Fruit fly (Drosophila melanogaster): ENCODE data around the gene CG2113.

The CG2113 gene

dm6 chr3L:3037822-3038563 lies 43.0 kb downstream of the CG2113 start (continued):
- TF ChIP-seq fd3F (GFP tag; optimal IDR thresholded peaks at IDR 0.05) (no peak), nau (GFP tag; optimal IDR thresholded peaks at IDR 0.05) (no peak), CG7357 (GFP tag; IDR thresholded peaks at IDR 0.05) (no peak), pita (GFP tag; optimal IDR thresholded peaks at IDR 0.05) (no peak), crol (GFP tag; IDR thresholded peaks at IDR 0.05) (peak; percentile 48; the same call in 1 of the 2 replicates), CG14710 (tag; optimal IDR thresholded peaks at IDR 0.05) (no peak), sob (GFP tag; IDR thresholded peaks at IDR 0.05) (peak; percentile 36; the same call in 1 of the 2 replicates), CG15073 (GFP tag; optimal IDR thresholded peaks at IDR 0.05) (no peak), Dad (GFP tag; optimal IDR thresholded peaks at IDR 0.05) (no peak), CG10209 (GFP tag; optimal IDR thresholded peaks at IDR 0.05) (no peak), Gug (GFP tag; IDR thresholded peaks at IDR 0.05) (no peak), Optix (GFP tag; IDR thresholded peaks at IDR 0.05) (no peak), CG8924 (tag; optimal IDR thresholded peaks at IDR 0.05) (peak; percentile 50), CG12942 (GFP tag; optimal IDR thresholded peaks at IDR 0.05) (no peak), CG16813 (GFP tag; IDR thresholded peaks at IDR 0.05; ENCODE audit: partially characterized antibody) (0 out of 3 replicates have a peak, but pooled peaks have one; percentile 7), tup (GFP tag; optimal IDR thresholded peaks at IDR 0.05) (no peak), br (optimal IDR thresholded peaks at IDR 0.05) (no peak), Sin3A (optimal IDR thresholded peaks at IDR 0.05) (no peak), Sox102F (GFP tag; optimal IDR thresholded peaks at IDR 0.05) (no peak), vfl (GFP tag; optimal IDR thresholded peaks at IDR 0.05) (no peak), Usf (GFP tag; optimal IDR thresholded peaks at IDR 0.05) (no peak), Dbx (GFP tag; IDR thresholded peaks at IDR 0.05) (no peak), CG11695 (GFP tag; IDR thresholded peaks at IDR 0.05) (no peak), Kr (GFP tag; optimal IDR thresholded peaks at IDR 0.05) (peak; percentile 64), twi (tag; optimal IDR thresholded peaks at IDR 0.05) (no peak), CG6791 (GFP tag; IDR thresholded peaks at IDR 0.05; ENCODE audit: partially characterized antibody) (no peak), lilli (GFP tag; optimal IDR thresholded peaks at IDR 0.05) (no peak), ato (GFP tag; IDR thresholded peaks at IDR 0.05; ENCODE audit: partially characterized antibody) (peak; percentile 23; the same call in 1 of the 2 replicates), CoRest (tag; optimal IDR thresholded peaks at IDR 0.05) (no peak), CG1647 (GFP tag; optimal IDR thresholded peaks at IDR 0.05) (no peak), CG12769 (tag; optimal IDR thresholded peaks at IDR 0.05) (peak; percentile 98), CG6175 (GFP tag; IDR thresholded peaks at IDR 0.05) (peak; percentile 89; the same call in 2 of the 3 replicates), Hr3 (GFP tag; optimal IDR thresholded peaks at IDR 0.05) (no peak), her (GFP tag; optimal IDR thresholded peaks at IDR 0.05) (no peak), CG10543 (GFP tag; optimal IDR thresholded peaks at IDR 0.05) (peak; percentile 67), Elba2 (GFP tag; optimal IDR thresholded peaks at IDR 0.05) (no peak), CG7786 (GFP tag; optimal IDR thresholded peaks at IDR 0.05) (no peak), slbo (GFP tag; IDR thresholded peaks at IDR 0.05) (no peak), row (GFP tag; IDR thresholded peaks at IDR 0.05) (no peak), MTF-1 (GFP tag; optimal IDR thresholded peaks at IDR 0.05; ENCODE audit: borderline replicate concordance) (peak; percentile 28), CG1602 (GFP tag; optimal IDR thresholded peaks at IDR 0.05) (no peak), lola (GFP tag; optimal IDR thresholded peaks at IDR 0.05) (no peak), CG3838 (GFP tag; optimal IDR thresholded peaks at IDR 0.05) (no peak), Hr78 (GFP tag; optimal IDR thresholded peaks at IDR 0.05) (no peak), knrl (GFP tag; IDR thresholded peaks at IDR 0.05; ENCODE audit: partially characterized antibody) (no peak), org-1 (GFP tag; optimal IDR thresholded peaks at IDR 0.05) (no peak), Awh (GFP tag; IDR thresholded peaks at IDR 0.05) (peak; percentile 54; the same call in 1 of the 2 replicates), Dek (tag; optimal IDR thresholded peaks at IDR 0.05) (no peak), Ets97D (GFP tag; optimal IDR thresholded peaks at IDR 0.05) (no peak), Fer1 (GFP tag; optimal IDR thresholded peaks at IDR 0.05) (no peak)

Data from whole organism, embryonic.